Fruit fly (Drosophila melanogaster): ENCODE measurements around the gene CG17026.

Gene CG17026

dm6 chr3L:15982783-15983432 is 7.7 kb downstream of the CG17026 start, which contains the start of the genes brm and Arl1 (continued):
- TF ChIP-seq schlank (tag; optimal IDR thresholded peaks at IDR 0.05) (peak; percentile 92), ranshi (GFP tag; IDR thresholded peaks at IDR 0.05) (peak; percentile 99), abd-A (tag; optimal IDR thresholded peaks at IDR 0.05) (no peak), cg (GFP tag; optimal IDR thresholded peaks at IDR 0.05) (no peak), dimm (GFP tag; IDR thresholded peaks at IDR 0.05) (peak; percentile 96), CG15479 (GFP tag; optimal IDR thresholded peaks at IDR 0.05) (peak; percentile 33), Ravus (GFP tag; IDR thresholded peaks at IDR 0.05) (peak; percentile 97), CG13123 (GFP tag; optimal IDR thresholded peaks at IDR 0.05) (peak; percentile 95), Lhr (GFP tag; optimal IDR thresholded peaks at IDR 0.05) (peak; percentile 93), CG30403 (GFP tag; optimal IDR thresholded peaks at IDR 0.05) (peak; percentile 98), dpn (GFP tag; optimal IDR thresholded peaks at IDR 0.05) (peak; percentile 93 to 97), jing (GFP tag; optimal IDR thresholded peaks at IDR 0.05) (peak; percentile 92), lilli (GFP tag; optimal IDR thresholded peaks at IDR 0.05) (peak; percentile 98), Abd-B (GFP tag; optimal IDR thresholded peaks at IDR 0.05) (peak; percentile 99), Bteb2 (GFP tag; optimal IDR thresholded peaks at IDR 0.05) (peak; percentile 88), CG1603 (tag; optimal IDR thresholded peaks at IDR 0.05) (no peak), CG10959 (GFP tag; IDR thresholded peaks at IDR 0.05) (peak; percentile 97), CG8765 (GFP tag; IDR thresholded peaks at IDR 0.05) (peak; percentile 98), Mes4 (GFP tag; optimal IDR thresholded peaks at IDR 0.05) (peak; percentile 31), HmgZ (tag; optimal IDR thresholded peaks at IDR 0.05) (peak; percentile 99), sqz (GFP tag; optimal IDR thresholded peaks at IDR 0.05) (peak; percentile 98), stwl (tag; optimal IDR thresholded peaks at IDR 0.05) (no peak), inv (GFP tag; IDR thresholded peaks at IDR 0.05; ENCODE audit: partially characterized antibody) (no peak; the same call in 1 of the 2 replicates), CG15011 (GFP tag; optimal IDR thresholded peaks at IDR 0.05) (peak; percentile 96), CG2875 (GFP tag; optimal IDR thresholded peaks at IDR 0.05) (peak; percentile 82), Usf (GFP tag; optimal IDR thresholded peaks at IDR 0.05) (peak; percentile 98), CG7987 (GFP tag; optimal IDR thresholded peaks at IDR 0.05) (peak; percentile 96), Awh (GFP tag; IDR thresholded peaks at IDR 0.05) (peak; percentile 99), dati (GFP tag; IDR thresholded peaks at IDR 0.05) (peak; percentile 96), CG4617 (GFP tag; optimal IDR thresholded peaks at IDR 0.05; ENCODE audit: borderline replicate concordance) (peak; percentile 99), Hey (tag; optimal IDR thresholded peaks at IDR 0.05) (peak; percentile 89), gsb-n (tag; optimal IDR thresholded peaks at IDR 0.05) (no peak), vvl (GFP tag; IDR thresholded peaks at IDR 0.05) (peak; percentile 100), CG31365 (tag; optimal IDR thresholded peaks at IDR 0.05) (peak; percentile 76), ttk (GFP tag; IDR thresholded peaks at IDR 0.05) (peak; percentile 99), eyg (GFP tag; optimal IDR thresholded peaks at IDR 0.05) (peak; percentile 57), nerfin-1 (tag; optimal IDR thresholded peaks at IDR 0.05) (peak; percentile 97), Med (GFP tag) (peak; percentile 98), Drgx (GFP tag; IDR thresholded peaks at IDR 0.05) (peak; percentile 99), br (optimal IDR thresholded peaks at IDR 0.05) (no peak), E2f2 (GFP tag; IDR thresholded peaks at IDR 0.05) (peak; percentile 86), danr (GFP tag; IDR thresholded peaks at IDR 0.05) (peak; percentile 98), Bgb (GFP tag; IDR thresholded peaks at IDR 0.05; ENCODE audit: partially characterized antibody) (peak; percentile 30), CG8478 (optimal IDR thresholded peaks at IDR 0.05) (no peak), dan (GFP tag; IDR thresholded peaks at IDR 0.05) (peak; percentile 95), Dfd (GFP tag; optimal IDR thresholded peaks at IDR 0.05) (peak in 1 of 2 experiments; percentile 8), chinmo (GFP tag; IDR thresholded peaks at IDR 0.05; ENCODE audit: partially characterized antibody) (no peak), fd96Cb (tag; optimal IDR thresholded peaks at IDR 0.05) (peak; percentile 98), bbx (GFP tag; IDR thresholded peaks at IDR 0.05; ENCODE audit: partially characterized antibody) (no peak), CG11247 (GFP tag; IDR thresholded peaks at IDR 0.05) (peak; percentile 99)

Data from whole organism, embryonic.